Worm (Caenorhabditis elegans): ENCODE results near the gene B0563.6.

ce11 chrX:9088620-9089019 lies 48.9 kb upstream of the B0563.6 start:
- TF ChIP-seq nhr-111 (GFP tag; optimal IDR thresholded peaks at IDR 0.05) (no peak), lin-15B (tag; optimal IDR thresholded peaks at IDR 0.05) (no peak), unc-39 (tag; optimal IDR thresholded peaks at IDR 0.05) (no peak), nhr-102 (tag; optimal IDR thresholded peaks at IDR 0.05) (no peak), snpc-4 (tag; optimal IDR thresholded peaks at IDR 0.05) (no peak), Y105C5A.15 (GFP tag; IDR thresholded peaks at IDR 0.05) (no peak), nhr-237 (tag; optimal IDR thresholded peaks at IDR 0.05) (no peak), nhr-28 (tag; optimal IDR thresholded peaks at IDR 0.05) (no peak), nhr-76 (tag; optimal IDR thresholded peaks at IDR 0.05) (no peak), cey-2 (tag; optimal IDR thresholded peaks at IDR 0.05; ENCODE audit: borderline replicate concordance, insufficient read depth) (no peak), ama-1 (optimal IDR thresholded peaks at IDR 0.05) (no peak), spr-1 (tag; optimal IDR thresholded peaks at IDR 0.05) (no peak), zag-1 (tag; optimal IDR thresholded peaks at IDR 0.05) (no peak), skn-1 (tag; optimal IDR thresholded peaks at IDR 0.05) (no peak)

All from whole organism, L4 larva.